Worm (Caenorhabditis elegans) whole organism, mixed stage, embryonic: ENCODE results near the gene cpsf-1.

Experiments
- M03D4.4 ChIP-seq: sonication (generic microtip); optimal IDR thresholded peaks from 2 replicates; lab custom pipeline; 2017; ENCODE audit warnings: mild to moderate bottlenecking, missing genetic modification characterization, missing compliant biosample characterization
- bed-3 ChIP-seq: fragments of 200-800 bp; sonication (Bioruptor generic); optimal IDR thresholded peaks from 3 replicates; lab custom pipeline; 2018; ENCODE audit warnings: mild to moderate bottlenecking, missing genetic modification characterization, moderate library complexity, missing compliant biosample characterization
- blmp-1 ChIP-seq: fragments of 150-350 bp; optimal IDR thresholded peaks from 2 replicates; lab custom pipeline; 2014; ENCODE audit warnings: missing biosample characterization, missing genetic modification characterization
- ceh-43 ChIP-seq: fragments of 200-800 bp; sonication (Bioruptor generic); optimal IDR thresholded peaks from 2 replicates; lab custom pipeline; 2018; ENCODE audit warnings: mild to moderate bottlenecking, missing genetic modification characterization, moderate library complexity, missing compliant biosample characterization
- ceh-83 ChIP-seq: fragments of 200-800 bp; sonication (Bioruptor generic); optimal IDR thresholded peaks from 2 replicates; lab custom pipeline; 2018; ENCODE audit warnings: mild to moderate bottlenecking, missing genetic modification characterization, missing compliant biosample characterization
- ces-1 ChIP-seq: fragments of 150-350 bp; optimal IDR thresholded peaks from 2 replicates; lab custom pipeline; 2014; ENCODE audit warnings: missing biosample characterization, missing genetic modification reagents, missing genetic modification characterization
- cnd-1 ChIP-seq: fragments of 200-800 bp; sonication (Bioruptor generic); optimal IDR thresholded peaks from 2 replicates; lab custom pipeline; 2018; ENCODE audit warnings: mild to moderate bottlenecking, missing genetic modification characterization, missing compliant biosample characterization
- drap-1 ChIP-seq: fragments of 200-800 bp; sonication (Bioruptor generic); optimal IDR thresholded peaks from 3 replicates; lab custom pipeline; 2018; ENCODE audit warnings: mild to moderate bottlenecking, missing genetic modification characterization, missing compliant biosample characterization
- elt-1 ChIP-seq: sonication (generic microtip); optimal IDR thresholded peaks from 2 replicates; lab custom pipeline; 2017; ENCODE audit warnings: missing genetic modification characterization, mild to moderate bottlenecking, missing compliant biosample characterization, antibody characterized with exemption, moderate library complexity, borderline replicate concordance; ENCODE audit not compliant: insufficient read depth
- flh-1 ChIP-seq: fragments of 200-800 bp; sonication (Bioruptor generic); optimal IDR thresholded peaks from 2 replicates; lab custom pipeline; 2018; ENCODE audit warnings: mild to moderate bottlenecking, missing genetic modification characterization, moderate library complexity, missing compliant biosample characterization
- ham-2 ChIP-seq: fragments of 200-800 bp; sonication (Bioruptor generic); optimal IDR thresholded peaks from 2 replicates; lab custom pipeline; 2018; ENCODE audit warnings: mild to moderate bottlenecking, missing genetic modification characterization, missing compliant biosample characterization
- hlh-1 ChIP-seq: fragments of 150-350 bp; optimal IDR thresholded peaks from 2 replicates; lab custom pipeline; 2014; ENCODE audit warnings: missing biosample characterization, missing genetic modification reagents, missing genetic modification characterization
- lin-13 ChIP-seq: fragments of 150-350 bp; optimal IDR thresholded peaks from 2 replicates; lab custom pipeline; 2014; ENCODE audit warnings: missing biosample characterization, missing genetic modification characterization
- lin-32 ChIP-seq: fragments of 200-800 bp; sonication (Bioruptor generic); optimal IDR thresholded peaks from 2 replicates; lab custom pipeline; 2018; ENCODE audit warnings: mild to moderate bottlenecking, missing genetic modification characterization, missing compliant biosample characterization
- lsy-2 ChIP-seq: fragments of 150-350 bp; optimal IDR thresholded peaks from 2 replicates; lab custom pipeline; 2014; ENCODE audit warnings: missing biosample characterization, missing genetic modification characterization
- mab-5 ChIP-seq: fragments of 150-350 bp; optimal IDR thresholded peaks from 2 replicates; lab custom pipeline; 2014; ENCODE audit warnings: missing biosample characterization, missing genetic modification characterization
- mep-1 ChIP-seq: fragments of 150-350 bp; optimal IDR thresholded peaks from 2 replicates; lab custom pipeline; 2017; ENCODE audit warnings: missing biosample characterization, missing genetic modification reagents, missing genetic modification characterization, inconsistent platforms
- mls-2 ChIP-seq: sonication (generic microtip); optimal IDR thresholded peaks from 2 replicates; lab custom pipeline; 2016; ENCODE audit warnings: mild to moderate bottlenecking, missing genetic modification characterization, moderate library complexity, missing compliant biosample characterization
- nhr-12 ChIP-seq: fragments of 150-350 bp; optimal IDR thresholded peaks from 2 replicates; lab custom pipeline; 2014; ENCODE audit warnings: missing biosample characterization, missing genetic modification characterization
- nhr-237 ChIP-seq: fragments of 150-350 bp; optimal IDR thresholded peaks from 2 replicates; lab custom pipeline; 2014; ENCODE audit warnings: missing biosample characterization, missing genetic modification characterization
- nhr-28 ChIP-seq: fragments of 150-350 bp; optimal IDR thresholded peaks from 2 replicates; lab custom pipeline; 2014; ENCODE audit warnings: missing biosample characterization, missing genetic modification characterization
- nhr-76 ChIP-seq: sonication (generic microtip); optimal IDR thresholded peaks from 2 replicates; lab custom pipeline; 2017; ENCODE audit warnings: missing biosample characterization, missing genetic modification characterization
- pha-4 ChIP-seq: fragments of 150-350 bp; optimal IDR thresholded peaks from 2 replicates; lab custom pipeline; 2018; ENCODE audit warnings: missing biosample characterization, missing genetic modification reagents, missing genetic modification characterization
- sem-2 ChIP-seq: fragments of 200-800 bp; sonication (Bioruptor generic); optimal IDR thresholded peaks from 2 replicates; lab custom pipeline; 2018; ENCODE audit warnings: mild to moderate bottlenecking, missing genetic modification characterization, missing compliant biosample characterization
- snpc-4 ChIP-seq: fragments of 150-350 bp; optimal IDR thresholded peaks from 2 replicates; lab custom pipeline; 2014; ENCODE audit warnings: missing biosample characterization, missing genetic modification characterization
- sptf-1 ChIP-seq: sonication (generic microtip); optimal IDR thresholded peaks from 2 replicates; lab custom pipeline; 2017; ENCODE audit warnings: mild to moderate bottlenecking, missing genetic modification characterization, moderate library complexity, missing compliant biosample characterization
- tbx-8 ChIP-seq: fragments of 200-800 bp; sonication (Bioruptor generic); optimal IDR thresholded peaks from 2 replicates; lab custom pipeline; 2018; ENCODE audit warnings: mild to moderate bottlenecking, missing genetic modification characterization, moderate library complexity, missing compliant biosample characterization
- unc-120 ChIP-seq: sonication (generic microtip); optimal IDR thresholded peaks from 2 replicates; lab custom pipeline; 2017; ENCODE audit warnings: missing genetic modification characterization, missing compliant biosample characterization; ENCODE audit not compliant: poor library complexity, severe bottlenecking
- unc-39 ChIP-seq: fragments of 150-350 bp; optimal IDR thresholded peaks from 2 replicates; lab custom pipeline; 2014; ENCODE audit warnings: missing biosample characterization, missing genetic modification characterization
- unc-62 ChIP-seq: fragments of 150-350 bp; optimal IDR thresholded peaks from 2 replicates; lab custom pipeline; 2014; ENCODE audit warnings: missing biosample characterization, missing genetic modification reagents, missing genetic modification characterization
- zip-8 ChIP-seq: fragments of 150-350 bp; optimal IDR thresholded peaks from 2 replicates; lab custom pipeline; 2014; ENCODE audit warnings: missing biosample characterization, missing genetic modification characterization
- ztf-11 ChIP-seq: fragments of 150-350 bp; optimal IDR thresholded peaks from 2 replicates; lab custom pipeline; 2014; ENCODE audit warnings: missing biosample characterization, missing genetic modification characterization

Gene cpsf-1

DNA sequence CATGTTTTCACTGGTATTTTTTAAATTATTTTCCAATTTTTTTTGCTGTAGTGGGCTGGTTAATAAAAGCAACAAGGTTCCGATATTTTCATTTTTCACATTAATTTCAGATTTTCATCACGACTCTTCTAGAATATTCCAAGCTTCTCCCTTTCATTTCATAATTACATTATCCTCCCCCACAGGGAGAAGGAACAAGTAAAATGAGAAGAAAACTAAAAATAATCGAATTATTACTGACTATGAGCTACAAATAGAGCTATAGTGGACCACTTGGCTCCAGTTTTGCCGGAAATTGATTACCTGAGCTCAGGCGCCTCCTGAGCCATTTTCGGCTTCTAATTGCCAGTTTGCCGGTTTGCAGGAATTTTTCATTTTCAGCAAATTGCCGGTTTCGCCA is 57.2 kb downstream of the cpsf-1 start:
- TF ChIP-seq ces-1 (GFP tag; lab: Kevin White, UChicago) (peak; percentile 61), hlh-1 (tag; lab: Kevin White, UChicago) (no peak)
- TF ChIP-seq, all 35 proteins: peak for 1

DNA sequence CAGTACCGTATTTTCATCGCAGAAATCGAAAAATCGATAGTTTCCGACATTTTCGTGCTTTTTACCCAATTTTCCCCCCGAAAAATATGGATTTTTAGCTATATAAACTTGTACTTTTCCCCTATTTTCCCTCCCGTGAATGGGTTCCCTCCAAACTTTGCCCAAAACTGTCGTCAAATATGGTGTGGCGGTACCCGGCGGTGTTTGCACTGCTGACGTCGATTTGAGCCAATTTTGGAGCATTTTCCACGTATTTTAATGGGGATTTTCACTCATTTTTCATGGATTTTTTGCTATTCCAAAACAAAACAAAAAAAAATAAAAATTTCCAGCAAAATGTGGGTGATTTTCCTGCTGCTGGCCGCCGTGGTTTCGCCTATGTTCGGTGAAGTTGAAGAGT is 59.4 kb downstream of the cpsf-1 start, which contains the start of gene Y76B12C.3:
TSS of gene Y76B12C.3 (plus strand) at position 334 of the 400 bp plus-strand sequence.
- TF ChIP-seq unc-120 (tag; lab: Kevin White, UChicago) (peak; percentile 21), elt-1 (tag; lab: Kevin White, UChicago) (no peak)
- TF ChIP-seq, all 35 proteins: peak for 1

DNA sequence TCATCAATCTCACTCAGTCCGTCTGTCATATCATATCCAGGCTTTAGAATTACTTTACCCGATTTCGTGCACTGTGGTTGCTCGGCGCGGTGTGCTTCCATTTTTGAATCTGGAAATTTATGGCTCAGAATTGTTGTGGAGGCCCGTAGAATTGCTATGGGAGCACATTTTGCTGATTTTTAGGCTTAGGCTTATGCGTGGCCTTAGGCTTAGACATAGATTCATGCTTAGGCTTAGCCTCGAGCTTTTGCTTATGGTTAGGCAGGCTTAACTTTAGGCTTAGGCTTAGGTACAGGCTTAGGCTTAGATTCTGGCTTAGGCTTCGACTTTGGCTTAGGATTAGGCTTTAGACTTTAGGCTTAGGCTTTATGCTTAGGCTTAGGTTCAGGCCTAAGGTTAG is 60.5 kb downstream of the cpsf-1 start, which contains the start of gene Y76B12C.4:
TSS of gene Y76B12C.4 (minus strand) at position 101 of the 400 bp plus-strand sequence.
- TF ChIP-seq flh-1 (GFP tag; lab: Kevin White, UChicago) = no peak
- no peak for TF ChIP-seq blmp-1 (tag; lab: Kevin White, UChicago)
- TF ChIP-seq mab-5 (tag; lab: Kevin White, UChicago) = no peak
- TF ChIP-seq pha-4 (tag; lab: Kevin White, UChicago) = no peak
- no peak for TF ChIP-seq ztf-11 (tag; lab: Kevin White, UChicago)
- TF ChIP-seq nhr-237 (tag; lab: Kevin White, UChicago) = no peak
- TF ChIP-seq lin-32 = no peak
- no peak for TF ChIP-seq nhr-12 (tag; lab: Kevin White, UChicago)
- TF ChIP-seq mls-2 = no peak
- TF ChIP-seq bed-3 = no peak
- TF ChIP-seq, all 35 proteins: peak for 0

DNA sequence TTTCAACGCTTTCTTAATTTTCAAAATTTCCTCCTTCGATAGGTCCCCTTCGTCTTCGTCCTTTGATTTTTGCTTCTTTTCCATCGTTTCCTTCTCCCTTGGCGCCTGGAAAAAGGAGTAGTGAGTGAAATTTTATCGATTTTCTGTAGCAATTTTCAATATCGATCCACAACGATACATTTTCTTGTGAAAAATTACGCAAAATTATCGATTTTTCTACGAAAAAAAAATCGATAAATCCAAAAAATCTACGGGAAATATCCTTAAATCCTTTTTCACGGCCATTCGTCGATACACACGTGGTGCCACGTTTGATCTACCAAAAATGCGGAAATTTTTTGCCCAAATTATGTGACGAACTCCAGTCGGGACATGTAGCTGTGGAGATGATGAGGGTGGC is 61.7 kb downstream of the cpsf-1 start:
- TF ChIP-seq flh-1 (GFP tag; lab: Kevin White, UChicago) (no peak), ces-1 (GFP tag; lab: Kevin White, UChicago) (no peak), ham-2 (GFP tag; lab: Kevin White, UChicago) (no peak), tbx-8 (GFP tag; lab: Kevin White, UChicago) (no peak)

DNA sequence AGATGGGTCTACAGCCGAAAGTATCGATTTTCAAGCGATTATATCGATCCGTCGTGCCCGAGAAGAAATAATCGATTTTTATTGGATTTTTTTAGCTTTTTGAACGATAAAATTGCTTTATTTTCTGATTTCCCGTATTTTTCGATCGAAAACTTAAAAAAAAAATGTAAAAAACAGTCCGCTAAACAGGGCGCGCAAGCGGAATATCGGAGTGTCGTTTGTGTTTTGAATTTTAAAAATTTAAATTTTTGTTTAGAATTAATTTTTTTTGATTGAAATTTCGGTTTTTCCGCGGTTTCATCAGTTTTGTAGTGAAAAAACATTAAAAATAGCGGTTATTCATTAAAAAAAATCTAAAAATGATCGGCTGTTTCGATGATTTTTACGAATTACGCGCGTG is 62.6 kb downstream of the cpsf-1 start:
- TF ChIP-seq zip-8 (tag; lab: Kevin White, UChicago) = no peak
- no peak for TF ChIP-seq ham-2 (GFP tag; lab: Kevin White, UChicago)
- no peak for TF ChIP-seq unc-62 (GFP tag; lab: Kevin White, UChicago)
- no peak for TF ChIP-seq unc-39 (tag; lab: Kevin White, UChicago)
- TF ChIP-seq lsy-2 (tag; lab: Kevin White, UChicago) = no peak
- no peak for TF ChIP-seq mep-1 (tag; lab: Kevin White, UChicago)
- TF ChIP-seq nhr-28 (tag; lab: Kevin White, UChicago) = no peak
- no peak for TF ChIP-seq pha-4 (tag; lab: Kevin White, UChicago)
- TF ChIP-seq sem-2 (GFP tag; lab: Kevin White, UChicago) = no peak
- TF ChIP-seq ztf-11 (tag; lab: Kevin White, UChicago) = no peak
- TF ChIP-seq nhr-76 (tag; lab: Kevin White, UChicago) = no peak
- no peak for TF ChIP-seq unc-120 (tag; lab: Kevin White, UChicago)
- TF ChIP-seq sptf-1 (tag; lab: Kevin White, UChicago) = no peak
- TF ChIP-seq cnd-1 = no peak
- TF ChIP-seq ceh-43 = no peak
- TF ChIP-seq nhr-12 (tag; lab: Kevin White, UChicago) = no peak
- TF ChIP-seq ceh-83 (GFP tag; lab: Kevin White, UChicago) = no peak

DNA sequence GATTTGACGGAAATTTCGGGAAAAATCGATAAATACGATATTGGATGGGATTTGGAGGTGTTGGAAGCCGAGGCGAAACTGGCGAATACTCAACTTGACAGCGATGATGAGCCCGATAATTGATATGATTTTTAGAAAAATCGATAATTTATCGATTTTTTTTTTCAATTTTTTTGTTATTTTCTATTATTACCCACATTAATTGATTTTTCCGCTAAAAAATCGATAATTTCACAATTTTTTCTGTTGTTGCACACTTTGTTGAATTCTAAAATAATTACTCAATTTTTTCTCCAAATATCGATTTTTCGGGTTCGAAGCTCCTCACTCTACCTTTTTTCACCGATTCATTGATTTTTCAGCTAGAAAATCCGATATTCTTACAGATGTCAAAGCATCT is 63.4 kb downstream of the cpsf-1 start, which contains the start of gene Y48A5A.3:
TSS of gene Y48A5A.3 (plus strand) at position 385 of the 400 bp plus-strand sequence.
- TF ChIP-seq drap-1 (GFP tag; lab: Kevin White, UChicago) = no peak
- no peak for TF ChIP-seq pha-4 (tag; lab: Kevin White, UChicago)
- TF ChIP-seq lin-13 (tag; lab: Kevin White, UChicago) = no peak
- no peak for TF ChIP-seq flh-1 (GFP tag; lab: Kevin White, UChicago)
- no peak for TF ChIP-seq unc-120 (tag; lab: Kevin White, UChicago)
- TF ChIP-seq unc-62 (GFP tag; lab: Kevin White, UChicago) = no peak
- no peak for TF ChIP-seq sptf-1 (tag; lab: Kevin White, UChicago)
- TF ChIP-seq lin-32 = no peak
- TF ChIP-seq snpc-4 = no peak
- no peak for TF ChIP-seq ceh-43
- TF ChIP-seq ztf-11 (tag; lab: Kevin White, UChicago) = no peak
- TF ChIP-seq ces-1 (GFP tag; lab: Kevin White, UChicago) = no peak
- TF ChIP-seq M03D4.4 = no peak
- TF ChIP-seq nhr-237 (tag; lab: Kevin White, UChicago) = no peak
